Worm (Caenorhabditis elegans) whole organism, L1 larva: Measurements from ENCODE around the gene C05G5.7.

ENCODE experiments used
- C16A3.4 ChIP-seq: fragments of 150-350 bp; optimal IDR thresholded peaks from 2 replicates; lab custom pipeline; 2014; ENCODE audit warnings: missing biosample characterization, missing genetic modification characterization
- efl-1 ChIP-seq, 4 experiments: fragments of 150-350 bp; optimal IDR thresholded peaks in 3 of 4; peaks in 1 of 4; 1 replicate in 1 of 4; 2 replicates in 3 of 4; lab custom pipeline; 2014; ENCODE audit warnings: missing biosample characterization in 2 of 4, missing genetic modification characterization in 2 of 4, missing genetic modification reagents in 2 of 4
- irx-1 ChIP-seq: sonication (generic microtip); optimal IDR thresholded peaks from 2 replicates; lab custom pipeline; 2016; ENCODE audit warnings: missing genetic modification characterization, missing compliant biosample characterization
- lin-14 ChIP-seq: fragments of 200-800 bp; sonication (Bioruptor generic); optimal IDR thresholded peaks from 2 replicates; lab custom pipeline; 2018; ENCODE audit warnings: mild to moderate bottlenecking, missing genetic modification characterization, moderate library complexity, missing compliant biosample characterization
- mef-2 ChIP-seq: fragments of 150-350 bp; optimal IDR thresholded peaks from 2 replicates; lab custom pipeline; 2014; ENCODE audit warnings: missing biosample characterization, missing genetic modification characterization
- nhr-85 ChIP-seq: sonication (generic microtip); peaks from one replicate; lab custom pipeline; 2016; ENCODE audit warnings: missing genetic modification characterization, inconsistent platforms, missing compliant biosample characterization
- pag-3 ChIP-seq: sonication (generic microtip); optimal IDR thresholded peaks from 2 replicates; lab custom pipeline; 2017; ENCODE audit warnings: missing genetic modification characterization, mild to moderate bottlenecking, missing compliant biosample characterization, antibody characterized with exemption, borderline replicate concordance; ENCODE audit not compliant: insufficient read depth
- xbp-1 ChIP-seq: sonication (generic microtip); optimal IDR thresholded peaks from 2 replicates; lab custom pipeline; 2016; ENCODE audit warnings: missing genetic modification characterization, missing compliant biosample characterization

Gene C05G5.7

ce11 chrX:14695892-14696291 is 47.7 kb downstream of the C05G5.7 start:
- TF ChIP-seq efl-1 (optimal IDR thresholded peaks at IDR 0.05; lab: Kevin White, UChicago) = no peak
- no peak for TF ChIP-seq efl-1 (GFP tag; optimal IDR thresholded peaks at IDR 0.05 in 1 of 2; lab: Kevin White, UChicago)
- TF ChIP-seq C16A3.4 = no peak
- TF ChIP-seq irx-1 (tag; lab: Kevin White, UChicago) = no peak
- TF ChIP-seq nhr-85 (tag; lab: Kevin White, UChicago) = no peak
- peak; percentile 42 for TF ChIP-seq lin-14 (GFP tag; lab: Kevin White, UChicago)
- TF ChIP-seq xbp-1 (tag; lab: Kevin White, UChicago) = no peak

ce11 chrX:14694633-14695177 is 48.9 kb downstream of the C05G5.7 start:
- TF ChIP-seq pag-3 (tag; lab: Kevin White, UChicago) (no peak), lin-14 (GFP tag; lab: Kevin White, UChicago) (peak; percentile 1), mef-2 (tag; lab: Kevin White, UChicago) (no peak)
